Worm (Caenorhabditis elegans): ENCODE measurements around the gene C45B2.6.
A peak's percentile ranks its signal among the peaks of the same experiment; 100 is the strongest.

The C45B2.6 gene

ce11 chrX:6098420-6098819, 45.7 kb downstream of the C45B2.6 start:
- TF ChIP-seq fos-1 (tag; optimal IDR thresholded peaks at IDR 0.05) (peak; percentile 74), mdl-1 (tag; optimal IDR thresholded peaks at IDR 0.05) (no peak), crh-2 (tag; optimal IDR thresholded peaks at IDR 0.05) (peak; percentile 10), sma-9 (GFP tag; optimal IDR thresholded peaks at IDR 0.05) (peak; percentile 44), sma-9 (tag; optimal IDR thresholded peaks at IDR 0.05) (no peak), unc-55 (GFP tag; optimal IDR thresholded peaks at IDR 0.05) (no peak)

ce11 chrX:6100395-6101099, 47.9 kb downstream of the C45B2.6 start:
- TF ChIP-seq snpc-4 (tag; optimal IDR thresholded peaks at IDR 0.05): no peak
- no peak for TF ChIP-seq lin-11 (tag; optimal IDR thresholded peaks at IDR 0.05)
- no peak for TF ChIP-seq mab-5 (tag; optimal IDR thresholded peaks at IDR 0.05)
- no peak for TF ChIP-seq sma-3 (GFP tag; optimal IDR thresholded peaks at IDR 0.05)
- TF ChIP-seq nhr-11 (tag; optimal IDR thresholded peaks at IDR 0.05): no peak
- no peak for TF ChIP-seq aly-2 (tag; optimal IDR thresholded peaks at IDR 0.05)
- no peak for TF ChIP-seq lin-13 (GFP tag; optimal IDR thresholded peaks at IDR 0.05)
- no peak for TF ChIP-seq elt-3 (tag; optimal IDR thresholded peaks at IDR 0.05)
- TF ChIP-seq unc-39 (tag; optimal IDR thresholded peaks at IDR 0.05): no peak
- TF ChIP-seq nhr-23 (tag; optimal IDR thresholded peaks at IDR 0.05): no peak
- peak; percentile 16 for TF ChIP-seq blmp-1 (tag; optimal IDR thresholded peaks at IDR 0.05; ENCODE audit: insufficient read depth)
- TF ChIP-seq sem-4 (tag; optimal IDR thresholded peaks at IDR 0.05): no peak
- TF ChIP-seq nhr-6 (tag; optimal IDR thresholded peaks at IDR 0.05): no peak
- no peak for TF ChIP-seq nhr-77 (tag; optimal IDR thresholded peaks at IDR 0.05)
- no peak for TF ChIP-seq egl-27 (tag; optimal IDR thresholded peaks at IDR 0.05)
- no peak for TF ChIP-seq zag-1 (tag; optimal IDR thresholded peaks at IDR 0.05)
- TF ChIP-seq fos-1 (tag; optimal IDR thresholded peaks at IDR 0.05): peak; percentile 65
- TF ChIP-seq nhr-25 (tag; optimal IDR thresholded peaks at IDR 0.05): peak; percentile 48
- no peak for TF ChIP-seq ceh-16 (tag; optimal IDR thresholded peaks at IDR 0.05)
- no peak for TF ChIP-seq Y55F3AM.14 (GFP tag; optimal IDR thresholded peaks at IDR 0.05)
- TF ChIP-seq ama-1 (optimal IDR thresholded peaks at IDR 0.05): no peak
- TF ChIP-seq peb-1 (tag; optimal IDR thresholded peaks at IDR 0.05): no peak
- no peak for TF ChIP-seq mbf-1 (tag; optimal IDR thresholded peaks at IDR 0.05)

- no peak for TF ChIP-seq lin-39 (tag; optimal IDR thresholded peaks at IDR 0.05)
- no peak for TF ChIP-seq elt-3 (tag; optimal IDR thresholded peaks at IDR 0.05)
- TF ChIP-seq lsy-2 (tag; optimal IDR thresholded peaks at IDR 0.05): no peak
- no peak for TF ChIP-seq skn-1 (tag; optimal IDR thresholded peaks at IDR 0.05)
- TF ChIP-seq dmd-4 (tag; optimal IDR thresholded peaks at IDR 0.05): no peak
- TF ChIP-seq Y55F3AM.14 (GFP tag; optimal IDR thresholded peaks at IDR 0.05): no peak
- no peak for TF ChIP-seq nhr-77 (tag; optimal IDR thresholded peaks at IDR 0.05)
- no peak for TF ChIP-seq crh-2 (tag; optimal IDR thresholded peaks at IDR 0.05)
- no peak for TF ChIP-seq ama-1 (optimal IDR thresholded peaks at IDR 0.05)
Measured at ce11 chrX:6103297-6103696, 50.6 kb downstream of the C45B2.6 start, which contains the start of gene C15H9.11. TSS of gene C15H9.11 (minus strand) at chrX:6103397.

Measured in whole organism, L2 larva.